Worm (Caenorhabditis elegans) whole organism, L1 larva: ENCODE results near the gene twk-6.

Experiments
- C16A3.4 ChIP-seq: fragments of 150-350 bp; optimal IDR thresholded peaks from 2 replicates; lab custom pipeline; 2014; ENCODE audit warnings: missing biosample characterization, missing genetic modification characterization
- C34B4.2 ChIP-seq: sonication (generic microtip); optimal IDR thresholded peaks from 2 replicates; lab custom pipeline; 2017; ENCODE audit warnings: mild to moderate bottlenecking, missing genetic modification characterization, missing compliant biosample characterization
- F16B12.6 ChIP-seq: fragments of 150-350 bp; optimal IDR thresholded peaks from 2 replicates; lab custom pipeline; 2014; ENCODE audit warnings: missing biosample characterization, missing genetic modification characterization
- aha-1 ChIP-seq: fragments of 150-350 bp; optimal IDR thresholded peaks from 2 replicates; lab custom pipeline; 2014; ENCODE audit warnings: missing biosample characterization, missing genetic modification characterization
- alr-1 ChIP-seq: fragments of 200-800 bp; sonication (Bioruptor generic); optimal IDR thresholded peaks from 2 replicates; lab custom pipeline; 2018; ENCODE audit warnings: borderline replicate concordance, mild to moderate bottlenecking, missing genetic modification characterization, missing compliant biosample characterization
- ama-1 ChIP-seq: fragments of 150-350 bp; optimal IDR thresholded peaks from 2 replicates; lab custom pipeline; 2014
- blmp-1 ChIP-seq: fragments of 150-350 bp; optimal IDR thresholded peaks from 2 replicates; lab custom pipeline; 2014; ENCODE audit warnings: missing biosample characterization, missing genetic modification characterization
- ceh-63 ChIP-seq: fragments of 200-800 bp; sonication (Bioruptor generic); optimal IDR thresholded peaks from 2 replicates; lab custom pipeline; 2018; ENCODE audit warnings: mild to moderate bottlenecking, missing genetic modification characterization, missing compliant biosample characterization
- ceh-8 ChIP-seq: fragments of 200-800 bp; sonication (Bioruptor generic); optimal IDR thresholded peaks from 2 replicates; lab custom pipeline; 2018; ENCODE audit warnings: mild to moderate bottlenecking, missing genetic modification characterization, moderate library complexity, missing compliant biosample characterization
- ceh-88 ChIP-seq: fragments of 200-800 bp; sonication (Bioruptor generic); IDR thresholded peaks from 2 replicates; pipeline ENCODE4 v1.3.6; 2022; ENCODE audit warnings: missing genetic modification characterization, missing compliant biosample characterization
- ceh-90 ChIP-seq: sonication (generic microtip); optimal IDR thresholded peaks from 2 replicates; lab custom pipeline; 2016; ENCODE audit warnings: missing genetic modification characterization, missing compliant biosample characterization
- ces-1 ChIP-seq: fragments of 150-350 bp; optimal IDR thresholded peaks from 2 replicates; lab custom pipeline; 2014; ENCODE audit warnings: missing biosample characterization, missing genetic modification reagents, missing genetic modification characterization
- efl-1 ChIP-seq, 4 experiments: fragments of 150-350 bp; optimal IDR thresholded peaks in 3 of 4; peaks in 1 of 4; 1 replicate in 1 of 4; 2 replicates in 3 of 4; lab custom pipeline; 2014; ENCODE audit warnings: missing biosample characterization in 2 of 4, missing genetic modification characterization in 2 of 4, missing genetic modification reagents in 2 of 4
- efl-3 ChIP-seq: fragments of 200-800 bp; sonication (Bioruptor generic); optimal IDR thresholded peaks from 2 replicates; lab custom pipeline; 2018; ENCODE audit warnings: mild to moderate bottlenecking, missing genetic modification characterization, missing compliant biosample characterization
- egl-13 ChIP-seq: sonication (generic microtip); optimal IDR thresholded peaks from 2 replicates; lab custom pipeline; 2016; ENCODE audit warnings: missing genotype, missing genetic modification reagents, missing genetic modification characterization, missing compliant biosample characterization
- elt-2 ChIP-seq: sonication (generic microtip); optimal IDR thresholded peaks from 2 replicates; lab custom pipeline; 2016; ENCODE audit warnings: missing genetic modification characterization, mild to moderate bottlenecking, inconsistent platforms, missing compliant biosample characterization, missing genetic modification reagents
- elt-3 ChIP-seq, 6 experiments: fragments of 150-350 bp in 1 of 6; sonication (generic microtip); optimal IDR thresholded peaks; 2 replicates each; lab custom pipeline; 2017 to 2018; ENCODE audit warnings: missing biosample characterization in 6 of 6, missing genetic modification characterization in 6 of 6, inconsistent platforms in 1 of 6
- fkh-10 ChIP-seq: sonication (generic microtip); optimal IDR thresholded peaks from 2 replicates; lab custom pipeline; 2017; ENCODE audit warnings: missing biosample characterization, missing genetic modification reagents, missing genetic modification characterization
- fkh-8 ChIP-seq: sonication (generic microtip); optimal IDR thresholded peaks from 2 replicates; lab custom pipeline; 2016; ENCODE audit warnings: mild to moderate bottlenecking, missing genetic modification characterization, missing compliant biosample characterization
- fos-1 ChIP-seq: fragments of 150-350 bp; optimal IDR thresholded peaks from 2 replicates; lab custom pipeline; 2014; ENCODE audit warnings: missing biosample characterization, missing genetic modification characterization
- hlh-17 ChIP-seq: fragments of 200-800 bp; sonication (Bioruptor generic); optimal IDR thresholded peaks from 2 replicates; lab custom pipeline; 2018; ENCODE audit warnings: missing genetic modification characterization, mild to moderate bottlenecking, missing compliant biosample characterization, moderate library complexity, borderline replicate concordance
- isw-1 ChIP-seq: fragments of 200-800 bp; sonication (Bioruptor generic); IDR thresholded peaks from 2 replicates; pipeline ENCODE4 v1.3.6; 2022; ENCODE audit warnings: missing genetic modification characterization, missing compliant biosample characterization
- jun-1 ChIP-seq: fragments of 150-350 bp; optimal IDR thresholded peaks from 2 replicates; lab custom pipeline; 2014; ENCODE audit warnings: missing biosample characterization, missing genetic modification reagents, missing genetic modification characterization
- lin-13 ChIP-seq: fragments of 150-350 bp; optimal IDR thresholded peaks from 2 replicates; lab custom pipeline; 2014; ENCODE audit warnings: missing biosample characterization, missing genetic modification reagents, missing genetic modification characterization
- lin-14 ChIP-seq: fragments of 200-800 bp; sonication (Bioruptor generic); optimal IDR thresholded peaks from 2 replicates; lab custom pipeline; 2018; ENCODE audit warnings: mild to moderate bottlenecking, missing genetic modification characterization, moderate library complexity, missing compliant biosample characterization
- lin-35 ChIP-seq, 2 experiments: fragments of 150-350 bp; optimal IDR thresholded peaks; 2 replicates each; lab custom pipeline; 2014; ENCODE audit warnings: missing biosample characterization in 2 of 2, missing genetic modification characterization in 2 of 2, missing genetic modification reagents in 2 of 2
- lin-39 ChIP-seq: fragments of 150-350 bp; optimal IDR thresholded peaks from 2 replicates; lab custom pipeline; 2014; ENCODE audit warnings: missing biosample characterization, missing genetic modification reagents, missing genetic modification characterization
- mab-9 ChIP-seq: fragments of 200-800 bp; sonication (Bioruptor generic); IDR thresholded peaks from 2 replicates; pipeline ENCODE4 v1.3.6; 2022; ENCODE audit warnings: missing genetic modification reagents, missing genetic modification characterization, missing compliant biosample characterization
- mef-2 ChIP-seq: fragments of 150-350 bp; optimal IDR thresholded peaks from 2 replicates; lab custom pipeline; 2014; ENCODE audit warnings: missing biosample characterization, missing genetic modification characterization
- nhr-28 ChIP-seq: fragments of 150-350 bp; optimal IDR thresholded peaks from 2 replicates; lab custom pipeline; 2014; ENCODE audit warnings: missing biosample characterization, missing genetic modification characterization
- nhr-47 ChIP-seq: sonication (generic microtip); optimal IDR thresholded peaks from 2 replicates; lab custom pipeline; 2016; ENCODE audit warnings: mild to moderate bottlenecking, missing genetic modification characterization, moderate library complexity, missing compliant biosample characterization
- nhr-71 ChIP-seq: sonication (generic microtip); optimal IDR thresholded peaks from 2 replicates; lab custom pipeline; 2016; ENCODE audit warnings: mild to moderate bottlenecking, missing genetic modification characterization, moderate library complexity, missing compliant biosample characterization
- nhr-76 ChIP-seq: sonication (generic microtip); optimal IDR thresholded peaks from 2 replicates; lab custom pipeline; 2017; ENCODE audit warnings: missing biosample characterization, missing genetic modification characterization
- nhr-77 ChIP-seq: fragments of 150-350 bp; optimal IDR thresholded peaks from 2 replicates; lab custom pipeline; 2014; ENCODE audit warnings: missing biosample characterization, missing genetic modification characterization
- nhr-85 ChIP-seq: sonication (generic microtip); peaks from one replicate; lab custom pipeline; 2016; ENCODE audit warnings: missing genetic modification characterization, inconsistent platforms, missing compliant biosample characterization
- pax-3 ChIP-seq: fragments of 200-800 bp; sonication (Bioruptor generic); optimal IDR thresholded peaks from 2 replicates; lab custom pipeline; 2018; ENCODE audit warnings: mild to moderate bottlenecking, missing genetic modification characterization, moderate library complexity, missing compliant biosample characterization
- pqm-1 ChIP-seq: sonication (generic microtip); optimal IDR thresholded peaks from 3 replicates; lab custom pipeline; 2017; ENCODE audit warnings: missing biosample characterization, missing genetic modification characterization
- rnt-1 ChIP-seq: sonication (generic microtip); optimal IDR thresholded peaks from 2 replicates; lab custom pipeline; 2016; ENCODE audit warnings: mild to moderate bottlenecking, missing genetic modification characterization, moderate library complexity, missing compliant biosample characterization
- skn-1 ChIP-seq: fragments of 150-350 bp; optimal IDR thresholded peaks from 2 replicates; lab custom pipeline; 2014; ENCODE audit warnings: missing biosample characterization, missing genetic modification characterization
- snu-23 ChIP-seq: sonication (generic microtip); optimal IDR thresholded peaks from 2 replicates; lab custom pipeline; 2016; ENCODE audit warnings: missing genetic modification characterization, missing compliant biosample characterization
- sox-4 ChIP-seq: sonication (generic microtip); optimal IDR thresholded peaks from 2 replicates; lab custom pipeline; 2016; ENCODE audit warnings: missing genetic modification characterization, missing compliant biosample characterization
- sptf-1 ChIP-seq: fragments of 150-350 bp; optimal IDR thresholded peaks from 2 replicates; lab custom pipeline; 2014; ENCODE audit warnings: missing biosample characterization, missing genetic modification characterization
- sup-37 ChIP-seq: fragments of 200-800 bp; sonication (Bioruptor generic); optimal IDR thresholded peaks from 2 replicates; lab custom pipeline; 2018; ENCODE audit warnings: mild to moderate bottlenecking, missing genetic modification characterization, missing compliant biosample characterization
- tlp-1 ChIP-seq: fragments of 150-350 bp; optimal IDR thresholded peaks from 2 replicates; lab custom pipeline; 2014; ENCODE audit warnings: missing biosample characterization, missing genetic modification characterization
- unc-30 ChIP-seq: sonication (generic microtip); optimal IDR thresholded peaks from 2 replicates; lab custom pipeline; 2017; ENCODE audit warnings: missing biosample characterization, missing genetic modification characterization
- unc-62 ChIP-seq: fragments of 150-350 bp; optimal IDR thresholded peaks from 2 replicates; lab custom pipeline; 2014; ENCODE audit warnings: missing biosample characterization, missing genetic modification reagents, missing genetic modification characterization
- unc-98 ChIP-seq: fragments of 200-800 bp; sonication (Bioruptor generic); IDR thresholded peaks from 2 replicates; pipeline ENCODE4 v1.3.6; 2022; ENCODE audit warnings: missing genetic modification characterization, missing compliant biosample characterization
- vab-15 ChIP-seq: sonication (generic microtip); optimal IDR thresholded peaks from 2 replicates; lab custom pipeline; 2017; ENCODE audit warnings: missing genotype, mild to moderate bottlenecking, missing genetic modification characterization, missing compliant biosample characterization
- xbp-1 ChIP-seq: sonication (generic microtip); optimal IDR thresholded peaks from 2 replicates; lab custom pipeline; 2016; ENCODE audit warnings: missing genetic modification characterization, missing compliant biosample characterization
- ztf-11 ChIP-seq, 2 experiments: sonication (generic microtip); optimal IDR thresholded peaks; 2 replicates each; lab custom pipeline; 2016 to 2017; ENCODE audit warnings: missing genetic modification characterization in 2 of 2, missing biosample characterization in 1 of 2, missing compliant biosample characterization in 1 of 2

twk-6 gene

DNA sequence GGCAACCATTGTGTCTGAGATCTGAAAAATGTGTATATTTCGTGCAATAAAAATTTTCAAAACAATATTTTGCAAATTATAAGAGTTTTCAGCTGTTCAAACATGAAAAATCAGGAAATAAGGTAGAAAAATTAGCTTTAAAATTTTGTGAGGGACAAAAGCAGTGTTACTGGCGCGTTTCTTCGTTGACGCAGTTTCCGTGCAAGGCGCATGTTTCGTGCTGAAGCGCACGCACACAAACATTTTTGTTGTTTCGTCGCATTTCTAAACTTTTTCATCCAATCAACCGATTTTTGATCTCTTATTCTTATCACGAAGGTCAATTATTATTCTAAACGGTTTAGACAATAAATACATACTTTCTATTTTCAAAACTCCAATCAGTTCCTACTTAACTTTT, 49.4 kb upstream of the twk-6 start, which contains the start of gene nifk-1 (continued):
- no peak for TF ChIP-seq hlh-17
- TF ChIP-seq fos-1 (tag; lab: Kevin White, UChicago), result peak; percentile 10
- no peak for TF ChIP-seq sptf-1 (tag; lab: Kevin White, UChicago)
- peak; percentile 83 for TF ChIP-seq nhr-85 (tag; lab: Kevin White, UChicago)
- TF ChIP-seq C34B4.2 (tag; lab: Kevin White, UChicago), result no peak
- no peak for TF ChIP-seq mef-2
- TF ChIP-seq alr-1, result no peak
- TF ChIP-seq skn-1, result peak; percentile 28
- no peak for TF ChIP-seq pax-3
- TF ChIP-seq elt-3 (tag; optimal IDR thresholded peaks at IDR 0.05; lab: Kevin White, UChicago), result peak in 2 of 6 experiments; percentile 55 to 81
- peak; percentile 73 for TF ChIP-seq nhr-71 (tag; lab: Kevin White, UChicago)
- no peak for TF ChIP-seq efl-3
- peak; percentile 29 for TF ChIP-seq blmp-1 (tag; lab: Kevin White, UChicago)
- no peak for TF ChIP-seq unc-62
- TF ChIP-seq efl-1 (optimal IDR thresholded peaks at IDR 0.05; lab: Kevin White, UChicago), result peak; percentile 66 to 78
- TF ChIP-seq efl-1 (GFP tag; optimal IDR thresholded peaks at IDR 0.05 in 1 of 2; lab: Kevin White, UChicago), result peak; percentile 75 to 94
- TF ChIP-seq nhr-28 (tag; lab: Kevin White, UChicago), result no peak
- TF ChIP-seq egl-13, result no peak
- TF ChIP-seq sup-37 (GFP tag; lab: Kevin White, UChicago), result no peak
- TF ChIP-seq tlp-1, result no peak
- TF ChIP-seq xbp-1 (tag; lab: Kevin White, UChicago), result peak; percentile 48
- TF ChIP-seq F16B12.6 (tag; lab: Kevin White, UChicago), result peak; percentile 46
- no peak for TF ChIP-seq ztf-11 (tag; optimal IDR thresholded peaks at IDR 0.05; lab: Kevin White, UChicago)
- no peak for TF ChIP-seq unc-30 (tag; lab: Kevin White, UChicago)
- peak; percentile 80 for TF ChIP-seq C16A3.4 (tag; lab: Kevin White, UChicago)
- TF ChIP-seq ceh-88 (GFP tag; lab: Robert Waterston, UW), result no peak
- TF ChIP-seq lin-14 (GFP tag; lab: Kevin White, UChicago), result no peak
- no peak for TF ChIP-seq ceh-90
- no peak for TF ChIP-seq ama-1
- peak; percentile 67 for TF ChIP-seq rnt-1 (tag; lab: Kevin White, UChicago)
- no peak for TF ChIP-seq ces-1
- TF ChIP-seq ceh-63 (GFP tag; lab: Kevin White, UChicago), result no peak
- TF ChIP-seq unc-98 (GFP tag; lab: Robert Waterston, UW), result no peak
- peak; percentile 61 for TF ChIP-seq nhr-47 (tag; lab: Kevin White, UChicago)
- TF ChIP-seq nhr-76 (tag; lab: Kevin White, UChicago), result no peak
- TF ChIP-seq ceh-8 (GFP tag; lab: Kevin White, UChicago), result no peak

DNA sequence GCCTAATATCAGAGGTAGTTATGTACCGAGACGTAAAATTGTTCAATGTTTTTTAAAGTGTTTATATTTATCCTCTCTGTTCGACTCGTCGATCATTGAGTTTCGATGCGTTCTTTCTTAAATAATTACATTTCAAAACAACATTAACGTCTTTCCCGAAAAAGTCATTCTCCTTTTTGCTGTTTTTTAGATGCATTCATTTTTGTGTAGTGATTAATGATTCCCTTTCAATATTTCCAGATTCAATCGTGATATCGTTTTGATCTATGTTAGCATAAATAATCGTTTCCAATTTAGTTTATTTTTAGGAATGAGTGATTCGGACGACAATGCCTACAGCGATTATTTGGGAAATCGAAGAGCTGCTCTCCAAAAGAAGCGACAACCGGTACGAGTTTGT, 49.0 kb upstream of the twk-6 start, which contains the start of gene T04A8.8:
TSS of gene T04A8.8 (plus strand) at position 301 of the 400 bp plus-strand sequence.
- no peak for TF ChIP-seq alr-1
- TF ChIP-seq sox-4 (tag; lab: Kevin White, UChicago), result no peak
- no peak for TF ChIP-seq pqm-1
- TF ChIP-seq tlp-1, result no peak
- no peak for TF ChIP-seq skn-1
- TF ChIP-seq fkh-10 (GFP tag; lab: Kevin White, UChicago), result no peak
- no peak for TF ChIP-seq mab-9 (GFP tag; lab: Robert Waterston, UW)
- TF ChIP-seq isw-1 (GFP tag; lab: Robert Waterston, UW), result no peak

DNA sequence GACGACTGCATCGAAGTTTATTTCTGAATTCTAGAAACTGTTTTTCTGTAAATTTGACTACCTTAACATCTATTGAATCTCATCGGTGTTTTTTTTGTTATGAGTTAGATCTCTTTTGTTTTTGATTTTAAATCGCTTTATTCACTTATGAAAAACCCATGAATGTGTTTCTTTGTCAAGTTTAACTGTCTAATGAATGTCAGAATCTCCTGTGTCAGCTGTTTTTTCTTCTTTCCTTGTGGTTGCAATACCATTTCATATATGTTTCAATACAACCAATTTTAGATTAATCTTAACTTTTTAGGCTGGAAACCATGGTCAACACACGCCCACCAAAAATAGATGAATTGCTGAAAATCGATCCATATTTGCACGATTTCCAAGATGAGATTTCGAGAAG, 47.7 kb upstream of the twk-6 start, which contains the start of gene T04A8.7:
TSS of gene T04A8.7 (plus strand) at position 301 of the 400 bp plus-strand sequence.
- TF ChIP-seq jun-1 (tag; lab: Kevin White, UChicago) (no peak), nhr-47 (tag; lab: Kevin White, UChicago) (no peak), elt-2 (tag; lab: Kevin White, UChicago) (no peak), fkh-8 (tag; lab: Kevin White, UChicago) (no peak), mab-9 (GFP tag; lab: Robert Waterston, UW) (no peak), lin-35 (GFP tag; optimal IDR thresholded peaks at IDR 0.05; lab: Kevin White, UChicago) (no peak), vab-15 (tag; lab: Kevin White, UChicago) (no peak), lin-39 (tag; lab: Kevin White, UChicago) (no peak), aha-1 (tag; lab: Kevin White, UChicago) (no peak), snu-23 (no peak), nhr-77 (tag; lab: Kevin White, UChicago) (no peak), tlp-1 (no peak), ceh-90 (no peak), C16A3.4 (tag; lab: Kevin White, UChicago) (no peak), lin-13 (no peak)
